Fruit fly (Drosophila melanogaster) whole organism, pupa: ENCODE data around the gene X11Lbeta.
A peak's percentile ranks its signal among the peaks of the same experiment; 100 is the strongest.

Experiments
- CG10348 ChIP-seq: fragments of 200-800 bp; sonication (Bioruptor generic); IDR thresholded peaks from 2 replicates; pipeline ENCODE4 v1.3.6; 2022; ENCODE audit warnings: missing biosample characterization, missing genetic modification characterization
- CG12605 ChIP-seq: fragments of 200-800 bp; sonication (Bioruptor generic); IDR thresholded peaks from 2 replicates; pipeline ENCODE4 v1.3.6; 2022; ENCODE audit warnings: missing biosample characterization, missing genetic modification characterization
- CG13204 ChIP-seq: fragments of 200-800 bp; sonication (Bioruptor generic); optimal IDR thresholded peaks from 2 replicates; lab custom pipeline; 2018; ENCODE audit warnings: missing biosample characterization, mild to moderate bottlenecking, missing genetic modification characterization, moderate library complexity
- CG14655 ChIP-seq: fragments of 200-800 bp; sonication (Bioruptor generic); optimal IDR thresholded peaks from 3 replicates; lab custom pipeline; 2017; ENCODE audit warnings: mild to moderate bottlenecking, missing biosample characterization, missing genetic modification reagents, missing genetic modification characterization
- CG15710 ChIP-seq: fragments of 200-800 bp; sonication (Bioruptor generic); optimal IDR thresholded peaks from 2 replicates; lab custom pipeline; 2018; ENCODE audit warnings: missing biosample characterization, mild to moderate bottlenecking, missing genetic modification characterization, moderate library complexity
- CG17806 ChIP-seq: fragments of 200-800 bp; sonication (Bioruptor generic); optimal IDR thresholded peaks from 2 replicates; lab custom pipeline; 2018; ENCODE audit warnings: missing biosample characterization, mild to moderate bottlenecking, missing genetic modification characterization, moderate library complexity
- CG32121 ChIP-seq: fragments of 200-800 bp; sonication (Bioruptor generic); IDR thresholded peaks from 2 replicates; pipeline ENCODE4 v1.3.6; 2022; ENCODE audit warnings: missing biosample characterization, missing genetic modification characterization
- CG34367 ChIP-seq: fragments of 200-800 bp; sonication (Bioruptor generic); optimal IDR thresholded peaks from 2 replicates; lab custom pipeline; 2018; ENCODE audit warnings: missing biosample characterization, mild to moderate bottlenecking, missing genetic modification characterization
- CG4496 ChIP-seq: fragments of 200-800 bp; sonication (Bioruptor generic); IDR thresholded peaks from 3 replicates; pipeline ENCODE4 v1.3.6; 2022; ENCODE audit warnings: missing biosample characterization, missing genetic modification characterization
- CG8159 ChIP-seq: fragments of 200-800 bp; sonication (Bioruptor generic); optimal IDR thresholded peaks from 3 replicates; lab custom pipeline; 2018; ENCODE audit warnings: missing biosample characterization, mild to moderate bottlenecking, missing genetic modification characterization, moderate library complexity
- CG8301 ChIP-seq: fragments of 200-800 bp; sonication (Bioruptor generic); optimal IDR thresholded peaks from 2 replicates; lab custom pipeline; 2018; ENCODE audit warnings: missing biosample characterization, mild to moderate bottlenecking, missing genetic modification characterization
- CG9948 ChIP-seq: fragments of 200-800 bp; sonication (Bioruptor generic); optimal IDR thresholded peaks from 2 replicates; lab custom pipeline; 2018; ENCODE audit warnings: missing biosample characterization, mild to moderate bottlenecking, missing genetic modification characterization, moderate library complexity
- D1 ChIP-seq: fragments of 200-800 bp; sonication (Bioruptor generic); optimal IDR thresholded peaks from 2 replicates; lab custom pipeline; 2018; ENCODE audit warnings: missing biosample characterization, mild to moderate bottlenecking, missing genetic modification characterization, moderate library complexity
- EcR ChIP-seq: fragments of 200-800 bp; sonication (Bioruptor generic); optimal IDR thresholded peaks from 3 replicates; lab custom pipeline; 2019; ENCODE audit warnings: missing biosample characterization, missing genetic modification characterization, mild to moderate bottlenecking, moderate library complexity, missing genetic modification reagents
- Ets98B ChIP-seq: fragments of 200-800 bp; sonication (Bioruptor generic); IDR thresholded peaks from 2 replicates; pipeline ENCODE4 v1.3.6; 2022; ENCODE audit warnings: missing biosample characterization, missing genetic modification characterization
- Pif1A ChIP-seq: fragments of 200-800 bp; sonication (Bioruptor generic); optimal IDR thresholded peaks from 3 replicates; lab custom pipeline; 2016; ENCODE audit warnings: missing biosample characterization, missing genetic modification characterization
- Pif1B ChIP-seq: fragments of 200-800 bp; sonication (Bioruptor generic); optimal IDR thresholded peaks from 3 replicates; lab custom pipeline; 2016; ENCODE audit warnings: missing biosample characterization, missing genetic modification characterization
- Snoo ChIP-seq: fragments of 200-800 bp; sonication (Bioruptor generic); optimal IDR thresholded peaks from 3 replicates; lab custom pipeline; 2017; ENCODE audit warnings: missing biosample characterization, mild to moderate bottlenecking, missing genetic modification characterization, inconsistent platforms
- fd96Ca ChIP-seq: fragments of 200-800 bp; sonication (Bioruptor generic); IDR thresholded peaks from 3 replicates; pipeline ENCODE4 v1.3.6; 2022; ENCODE audit warnings: missing biosample characterization, missing genetic modification characterization
- gl ChIP-seq: fragments of 200-800 bp; sonication (Bioruptor generic); optimal IDR thresholded peaks from 2 replicates; lab custom pipeline; 2018; ENCODE audit warnings: missing biosample characterization, mild to moderate bottlenecking, missing genetic modification characterization
- rn ChIP-seq: fragments of 200-800 bp; sonication (Bioruptor generic); IDR thresholded peaks from 2 replicates; pipeline ENCODE4 v1.3.6; 2022; ENCODE audit warnings: missing biosample characterization, missing genetic modification characterization

Gene X11Lbeta

DNA sequence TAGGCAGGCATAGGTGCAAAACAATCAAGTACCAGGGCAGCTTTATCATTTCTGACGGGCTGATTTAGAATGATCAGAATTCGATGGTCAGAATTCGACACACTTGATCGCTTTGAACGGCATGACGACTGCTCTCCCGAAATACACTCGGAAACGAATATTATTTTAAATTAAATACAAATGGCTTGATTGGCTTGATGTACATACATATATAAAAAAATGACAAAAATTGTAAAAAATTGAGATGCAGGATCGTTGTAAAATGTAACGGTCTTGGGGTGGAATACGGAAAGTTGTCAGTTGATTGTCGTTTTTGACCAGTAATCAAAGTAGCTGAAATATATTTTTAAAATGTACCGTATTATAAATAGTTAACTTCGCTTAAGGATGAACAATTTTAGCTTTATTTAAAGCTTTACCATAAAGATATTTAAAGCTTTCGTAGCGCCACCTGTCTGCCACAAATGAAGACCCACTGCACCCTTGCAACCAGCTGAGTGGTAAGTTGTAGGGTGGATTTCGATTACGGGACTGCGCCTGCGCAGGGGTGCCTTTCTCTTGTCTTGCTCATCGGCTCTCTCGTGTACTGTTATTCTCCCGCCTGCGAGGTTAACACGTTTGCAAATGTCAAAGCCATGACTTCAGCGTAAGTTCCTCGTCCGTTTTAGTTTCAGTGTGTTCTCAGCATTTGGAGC, at the start of gene X11Lbeta, which contains the start of gene CG9806:
Gene X11Lbeta (plus strand): TSS at position 676 of the 695 bp plus-strand sequence.
Gene CG9806 (minus strand): TSS at position 51 of the 695 bp plus-strand sequence.
- TF ChIP-seq CG14655 (no peak), CG9948 (no peak), gl (tag; lab: Kevin White, UChicago) (no peak), fd96Ca (GFP tag; lab: Robert Waterston, UW) (no peak), EcR (GFP tag; lab: Kevin White, UChicago) (no peak), CG10348 (no peak)

DNA sequence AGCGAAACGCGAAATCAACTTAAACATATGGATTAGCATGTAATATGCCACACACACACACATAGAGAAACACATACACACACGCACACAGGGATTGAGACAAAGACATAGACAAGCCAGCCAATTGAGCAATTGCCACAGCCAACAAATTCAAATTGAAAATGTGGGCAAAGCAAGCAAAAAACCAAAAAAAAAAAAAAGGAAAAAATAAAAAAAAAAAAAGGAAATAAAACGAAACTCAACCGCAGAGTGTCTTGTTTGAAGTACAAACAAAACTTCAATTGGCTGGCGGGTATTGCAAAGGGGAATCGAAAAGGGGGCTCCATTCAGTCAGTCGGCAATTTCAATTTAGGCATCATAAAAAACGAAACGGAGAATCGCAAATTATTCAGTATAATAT, 49.8 kb upstream of the X11Lbeta start:
- TF ChIP-seq CG15710 (tag; lab: Kevin White, UChicago), result no peak
- peak; percentile 84 for TF ChIP-seq Ets98B (GFP tag; lab: Robert Waterston, UW)
- no peak for TF ChIP-seq CG10348
- TF ChIP-seq EcR (GFP tag; lab: Kevin White, UChicago), result no peak
- peak; percentile 73; the same call in 1 of the 2 replicates for TF ChIP-seq CG32121 (GFP tag; lab: Robert Waterston, UW)
- TF ChIP-seq CG4496 (GFP tag; lab: Robert Waterston, UW), result peak; percentile 80
- TF ChIP-seq Pif1A (GFP tag; lab: Kevin White, UChicago), result peak; percentile 53
- no peak for TF ChIP-seq CG8159 (tag; lab: Kevin White, UChicago)
- TF ChIP-seq Pif1B, result no peak
- TF ChIP-seq CG12605 (GFP tag; lab: Robert Waterston, UW), result peak; percentile 84
- TF ChIP-seq Snoo (tag; lab: Kevin White, UChicago), result no peak
- no peak for TF ChIP-seq CG9948
- TF ChIP-seq CG14655, result no peak
- no peak for TF ChIP-seq CG34367 (tag; lab: Kevin White, UChicago)
- TF ChIP-seq rn (GFP tag; lab: Robert Waterston, UW), result peak; percentile 39; the same call in 1 of the 2 replicates
- TF ChIP-seq CG17806 (tag; lab: Kevin White, UChicago), result no peak
- no peak for TF ChIP-seq gl (tag; lab: Kevin White, UChicago)
- TF ChIP-seq CG13204 (GFP tag; lab: Kevin White, UChicago), result no peak
- TF ChIP-seq fd96Ca (GFP tag; lab: Robert Waterston, UW), result peak; percentile 58; the same call in 1 of the 3 replicates
- TF ChIP-seq CG8301, result no peak
- no peak for TF ChIP-seq D1 (tag; lab: Kevin White, UChicago)

- TF ChIP-seq Pif1A (GFP tag; lab: Kevin White, UChicago), result no peak
- no peak for TF ChIP-seq Ets98B (GFP tag; lab: Robert Waterston, UW)
- TF ChIP-seq CG8301, result no peak
- no peak for TF ChIP-seq CG4496 (GFP tag; lab: Robert Waterston, UW)
- TF ChIP-seq rn (GFP tag; lab: Robert Waterston, UW), result no peak
- TF ChIP-seq EcR (GFP tag; lab: Kevin White, UChicago), result no peak
- no peak for TF ChIP-seq CG17806 (tag; lab: Kevin White, UChicago)
- no peak for TF ChIP-seq Pif1B
- TF ChIP-seq CG15710 (tag; lab: Kevin White, UChicago), result no peak
- no peak for TF ChIP-seq Snoo (tag; lab: Kevin White, UChicago)
- no peak for TF ChIP-seq D1 (tag; lab: Kevin White, UChicago)
These were observed 48.0 kb upstream of the X11Lbeta start for dm6 chrX:10579569-10579968.

DNA sequence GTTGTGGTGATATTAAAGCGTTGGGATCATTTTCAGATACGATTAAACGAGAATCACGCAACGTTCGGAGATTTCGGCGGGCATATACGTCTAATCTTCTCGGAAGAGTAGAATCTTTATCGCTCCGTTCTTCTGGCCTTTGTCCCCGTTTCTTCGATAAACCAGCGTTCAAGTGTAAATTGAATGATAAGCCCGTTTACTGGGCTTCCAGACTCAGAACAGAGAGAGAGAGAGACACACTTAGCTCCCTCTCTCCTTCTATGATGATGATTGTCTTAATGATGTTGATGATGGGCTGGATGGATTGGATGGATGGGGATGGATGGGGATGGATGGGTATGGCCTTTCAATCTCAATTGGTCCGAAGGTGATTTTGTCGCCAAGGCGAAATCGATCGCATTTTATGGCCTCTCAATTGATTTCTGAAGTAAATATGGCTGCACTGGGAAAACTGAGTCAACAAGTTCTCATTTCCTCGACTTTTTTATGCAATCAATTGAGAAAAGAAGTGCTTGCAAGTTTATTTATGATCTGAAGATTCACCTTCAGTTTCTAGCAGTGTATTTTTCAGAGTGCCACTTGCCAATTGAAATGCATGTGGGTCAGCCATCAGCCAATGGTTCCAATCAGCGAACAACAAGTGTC, 47.0 kb upstream of the X11Lbeta start:
- TF ChIP-seq Snoo (tag; lab: Kevin White, UChicago), result no peak
- TF ChIP-seq CG15710 (tag; lab: Kevin White, UChicago), result peak; percentile 49
- TF ChIP-seq CG13204 (GFP tag; lab: Kevin White, UChicago), result peak; percentile 17
- TF ChIP-seq CG17806 (tag; lab: Kevin White, UChicago), result peak; percentile 30
- TF ChIP-seq CG34367 (tag; lab: Kevin White, UChicago), result peak; percentile 5
- peak; percentile 41 for TF ChIP-seq CG14655
- TF ChIP-seq CG9948, result peak; percentile 41
- TF ChIP-seq CG8301, result peak; percentile 17
- no peak for TF ChIP-seq CG32121 (GFP tag; lab: Robert Waterston, UW)
- TF ChIP-seq CG8159 (tag; lab: Kevin White, UChicago), result peak; percentile 64
- peak; percentile 52 for TF ChIP-seq Pif1A (GFP tag; lab: Kevin White, UChicago)
- TF ChIP-seq EcR (GFP tag; lab: Kevin White, UChicago), result peak; percentile 43
- TF ChIP-seq gl (tag; lab: Kevin White, UChicago), result peak; percentile 7
- TF ChIP-seq Pif1B, result no peak
- TF ChIP-seq, all 21 proteins: peak for 11

DNA sequence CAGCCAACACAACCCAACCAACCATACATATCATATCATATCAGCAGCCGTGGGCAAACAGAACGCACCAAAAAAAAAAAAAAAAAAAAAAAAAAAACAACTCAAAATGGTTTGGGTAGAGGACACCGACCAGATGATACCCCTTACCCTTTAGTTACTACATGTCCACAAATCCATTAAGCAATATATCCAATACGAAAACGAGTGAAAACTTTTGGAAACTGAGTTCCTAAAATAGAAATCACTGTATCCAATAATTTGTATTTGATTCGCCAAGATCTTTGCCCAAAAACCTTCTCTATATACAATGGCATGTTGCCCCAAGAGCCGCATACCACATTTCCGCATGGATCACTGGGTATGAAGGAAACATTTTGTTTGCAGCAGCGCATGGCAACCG, 46.1 kb upstream of the X11Lbeta start:
- TF ChIP-seq CG8301, result peak; percentile 17
- TF ChIP-seq CG32121 (GFP tag; lab: Robert Waterston, UW), result 0 out of 2 replicates have a peak, but pooled peaks have one; percentile 17
- TF ChIP-seq CG14655, result peak; percentile 53
- TF ChIP-seq CG34367 (tag; lab: Kevin White, UChicago), result peak; percentile 24
- TF ChIP-seq CG8159 (tag; lab: Kevin White, UChicago), result peak; percentile 64
- peak; percentile 49 for TF ChIP-seq CG9948
- peak; percentile 69 for TF ChIP-seq fd96Ca (GFP tag; lab: Robert Waterston, UW)
- no peak for TF ChIP-seq Snoo (tag; lab: Kevin White, UChicago)
- peak; percentile 71 for TF ChIP-seq Pif1B
- peak; percentile 73 for TF ChIP-seq Pif1A (GFP tag; lab: Kevin White, UChicago)
- TF ChIP-seq D1 (tag; lab: Kevin White, UChicago), result no peak
- TF ChIP-seq CG17806 (tag; lab: Kevin White, UChicago), result peak; percentile 31
- peak; percentile 52 for TF ChIP-seq CG15710 (tag; lab: Kevin White, UChicago)
- no peak for TF ChIP-seq CG13204 (GFP tag; lab: Kevin White, UChicago)
- TF ChIP-seq CG12605 (GFP tag; lab: Robert Waterston, UW), result 0 out of 2 replicates have a peak, but pooled peaks have one; percentile 21
- no peak; the same call in 1 of the 2 replicates for TF ChIP-seq rn (GFP tag; lab: Robert Waterston, UW)
